Fruit fly (Drosophila melanogaster) whole organism, adult: ENCODE results near the gene CG12499.
A peak's percentile ranks its signal among the peaks of the same experiment; 100 is the strongest.

Experiments
- CG11617 ChIP-seq: fragments of 200-800 bp; sonication (Bioruptor generic); optimal IDR thresholded peaks from 2 replicates; lab custom pipeline; 2017; ENCODE audit warnings: mild to moderate bottlenecking, missing biosample characterization, missing genetic modification reagents, missing genetic modification characterization
- CG12768 ChIP-seq: fragments of 200-800 bp; sonication (Bioruptor generic); optimal IDR thresholded peaks from 2 replicates; lab custom pipeline; 2017; ENCODE audit warnings: missing biosample characterization, missing genetic modification characterization, mild to moderate bottlenecking, moderate library complexity, missing genetic modification reagents
- CG14711 ChIP-seq: fragments of 200-800 bp; sonication (Bioruptor generic); optimal IDR thresholded peaks from 2 replicates; lab custom pipeline; 2018; ENCODE audit warnings: missing biosample characterization, mild to moderate bottlenecking, missing genetic modification characterization, moderate library complexity
- CG1620 ChIP-seq: fragments of 200-800 bp; sonication (Bioruptor generic); optimal IDR thresholded peaks from 2 replicates; lab custom pipeline; 2016; ENCODE audit warnings: missing biosample characterization, missing genetic modification characterization
- CG33017 ChIP-seq: fragments of 200-800 bp; sonication (Bioruptor generic); optimal IDR thresholded peaks from 2 replicates; lab custom pipeline; 2018; ENCODE audit warnings: missing biosample characterization, mild to moderate bottlenecking, missing genetic modification characterization, moderate library complexity
- CG5204 ChIP-seq: fragments of 200-800 bp; sonication (Bioruptor generic); optimal IDR thresholded peaks from 2 replicates; lab custom pipeline; 2016; ENCODE audit warnings: missing biosample characterization, missing genetic modification characterization
- CG7045 ChIP-seq: fragments of 200-800 bp; sonication (Bioruptor generic); optimal IDR thresholded peaks from 2 replicates; lab custom pipeline; 2017; ENCODE audit warnings: missing biosample characterization, mild to moderate bottlenecking, missing genetic modification characterization
- CG7101 ChIP-seq: fragments of 200-800 bp; sonication (Bioruptor generic); optimal IDR thresholded peaks from 2 replicates; lab custom pipeline; 2018; ENCODE audit warnings: missing biosample characterization, mild to moderate bottlenecking, missing genetic modification characterization, moderate library complexity
- Clk ChIP-seq: fragments of 200-800 bp; sonication (Bioruptor generic); optimal IDR thresholded peaks from 2 replicates; lab custom pipeline; 2017; ENCODE audit warnings: missing biosample characterization, missing genetic modification characterization
- Crg-1 ChIP-seq: fragments of 200-800 bp; sonication (Bioruptor generic); optimal IDR thresholded peaks from 2 replicates; lab custom pipeline; 2016; ENCODE audit warnings: missing biosample characterization, missing genetic modification characterization
- Hr96 ChIP-seq: fragments of 200-800 bp; sonication (Bioruptor generic); optimal IDR thresholded peaks from 2 replicates; lab custom pipeline; 2016; ENCODE audit warnings: missing biosample characterization, missing genetic modification characterization
- Mnt ChIP-seq: fragments of 200-800 bp; sonication (Bioruptor generic); optimal IDR thresholded peaks from 2 replicates; lab custom pipeline; 2016; ENCODE audit warnings: missing biosample characterization, mild to moderate bottlenecking, missing genetic modification characterization
- bab1 ChIP-seq: fragments of 200-800 bp; sonication (Bioruptor generic); optimal IDR thresholded peaks from 3 replicates; lab custom pipeline; 2019; ENCODE audit warnings: missing biosample characterization, mild to moderate bottlenecking, missing genetic modification characterization, moderate library complexity
- cic ChIP-seq: fragments of 200-800 bp; sonication (Bioruptor generic); optimal IDR thresholded peaks from 2 replicates; lab custom pipeline; 2017; ENCODE audit warnings: missing biosample characterization, mild to moderate bottlenecking, missing genetic modification characterization, moderate library complexity
- cnc ChIP-seq, 2 experiments: fragments of >200 bp; optimal IDR thresholded peaks; 2 replicates each; lab custom pipeline; 2017
- kay ChIP-seq: fragments of 200-800 bp; sonication (Bioruptor generic); peaks from one replicate; lab custom pipeline; 2016; ENCODE audit warnings: missing biosample characterization, missing genetic modification characterization, borderline replicate concordance
- ovo ChIP-seq: fragments of 200-800 bp; sonication (Bioruptor generic); optimal IDR thresholded peaks from 2 replicates; lab custom pipeline; 2016; ENCODE audit warnings: missing biosample characterization, missing genetic modification characterization
- pad ChIP-seq: fragments of 200-800 bp; sonication (Bioruptor generic); optimal IDR thresholded peaks from 3 replicates; lab custom pipeline; 2017; ENCODE audit warnings: missing biosample characterization, missing genetic modification characterization, mild to moderate bottlenecking, moderate library complexity, missing genetic modification reagents
- tj ChIP-seq: fragments of 200-800 bp; sonication (Bioruptor generic); optimal IDR thresholded peaks from 3 replicates; lab custom pipeline; 2017; ENCODE audit warnings: missing biosample characterization, mild to moderate bottlenecking, missing genetic modification characterization, moderate library complexity
- toe ChIP-seq: fragments of 200-800 bp; sonication (Bioruptor generic); optimal IDR thresholded peaks from 2 replicates; lab custom pipeline; 2016; ENCODE audit warnings: missing biosample characterization, missing genetic modification characterization

The CG12499 gene

dm6 chr3R:22420911-22421310, 25.5 kb downstream of the CG12499 start, which contains the start of the genes Nop56 and mats:
Nop56 (minus strand) TSS chr3R:22421068.
mats (plus strand) TSS chr3R:22421161.
- no peak for TF ChIP-seq cnc (optimal IDR thresholded peaks at IDR 0.05; lab: Kevin White, UChicago)
- peak; percentile 45 for TF ChIP-seq CG7101
- no peak for TF ChIP-seq ovo (GFP tag; lab: Kevin White, UChicago)
- no peak for TF ChIP-seq CG5204
- peak; percentile 100 for TF ChIP-seq Mnt (GFP tag; lab: Kevin White, UChicago)
- no peak for TF ChIP-seq tj (GFP tag; lab: Kevin White, UChicago)
- peak; percentile 27 for TF ChIP-seq cic (GFP tag; lab: Kevin White, UChicago)
- no peak for TF ChIP-seq toe (GFP tag; lab: Kevin White, UChicago)
- no peak for TF ChIP-seq CG12768 (GFP tag; lab: Kevin White, UChicago)
- no peak for TF ChIP-seq CG33017 (tag; lab: Kevin White, UChicago)
- no peak for TF ChIP-seq Clk (GFP tag; lab: Kevin White, UChicago)
- TF ChIP-seq bab1 = peak; percentile 67
- no peak for TF ChIP-seq CG7045 (GFP tag; lab: Kevin White, UChicago)
- peak; percentile 88 for TF ChIP-seq kay (GFP tag; lab: Kevin White, UChicago)
- TF ChIP-seq Hr96 = no peak
- peak; percentile 27 for TF ChIP-seq pad (GFP tag; lab: Kevin White, UChicago)
- peak; percentile 6 for TF ChIP-seq CG11617 (GFP tag; lab: Kevin White, UChicago)
- peak; percentile 19 for TF ChIP-seq CG14711 (tag; lab: Kevin White, UChicago)
- no peak for TF ChIP-seq Crg-1 (GFP tag; lab: Kevin White, UChicago)
- no peak for TF ChIP-seq CG1620 (GFP tag; lab: Kevin White, UChicago)

dm6 chr3R:22411879-22412587, 34.4 kb downstream of the CG12499 start:
- no peak for TF ChIP-seq CG7101
- TF ChIP-seq Hr96 = peak; percentile 12
- peak; percentile 20 for TF ChIP-seq Mnt (GFP tag; lab: Kevin White, UChicago)
- TF ChIP-seq CG11617 (GFP tag; lab: Kevin White, UChicago) = no peak
- no peak for TF ChIP-seq tj (GFP tag; lab: Kevin White, UChicago)
- TF ChIP-seq cic (GFP tag; lab: Kevin White, UChicago) = peak; percentile 55
- peak; percentile 7 for TF ChIP-seq CG12768 (GFP tag; lab: Kevin White, UChicago)
- peak; percentile 14 for TF ChIP-seq kay (GFP tag; lab: Kevin White, UChicago)
- no peak for TF ChIP-seq toe (GFP tag; lab: Kevin White, UChicago)

dm6 chr3R:22410537-22411360, 35.6 kb downstream of the CG12499 start, which contains the start of the genes CG13850 and lqfR:
CG13850 (minus strand) TSS chr3R:22410915.
lqfR (plus strand) TSS chr3R:22411301.
- TF ChIP-seq CG1620 (GFP tag; lab: Kevin White, UChicago) (peak; percentile 88), toe (GFP tag; lab: Kevin White, UChicago) (peak; percentile 92), Hr96 (peak; percentile 84), CG11617 (GFP tag; lab: Kevin White, UChicago) (peak; percentile 84), ovo (GFP tag; lab: Kevin White, UChicago) (peak; percentile 80), bab1 (peak; percentile 25), CG7045 (GFP tag; lab: Kevin White, UChicago) (peak; percentile 69), kay (GFP tag; lab: Kevin White, UChicago) (peak; percentile 95), tj (GFP tag; lab: Kevin White, UChicago) (peak; percentile 57), CG14711 (tag; lab: Kevin White, UChicago) (peak; percentile 65), pad (GFP tag; lab: Kevin White, UChicago) (peak; percentile 87), CG7101 (peak; percentile 81), cic (GFP tag; lab: Kevin White, UChicago) (peak; percentile 49), cnc (optimal IDR thresholded peaks at IDR 0.05; lab: Kevin White, UChicago) (no peak), CG12768 (GFP tag; lab: Kevin White, UChicago) (peak; percentile 88), CG5204 (peak; percentile 85), CG33017 (tag; lab: Kevin White, UChicago) (peak; percentile 61), Clk (GFP tag; lab: Kevin White, UChicago) (peak; percentile 73), Crg-1 (GFP tag; lab: Kevin White, UChicago) (peak; percentile 89), Mnt (GFP tag; lab: Kevin White, UChicago) (peak; percentile 77)

- TF ChIP-seq CG1620 (GFP tag; lab: Kevin White, UChicago) = no peak
- no peak for TF ChIP-seq cnc (optimal IDR thresholded peaks at IDR 0.05; lab: Kevin White, UChicago)
- TF ChIP-seq CG7101 = no peak
- TF ChIP-seq bab1 = no peak
- TF ChIP-seq Hr96 = no peak
- TF ChIP-seq Mnt (GFP tag; lab: Kevin White, UChicago) = no peak
- TF ChIP-seq CG11617 (GFP tag; lab: Kevin White, UChicago) = no peak
- no peak for TF ChIP-seq CG5204
- TF ChIP-seq kay (GFP tag; lab: Kevin White, UChicago) = no peak
- TF ChIP-seq toe (GFP tag; lab: Kevin White, UChicago) = no peak
Measured at dm6 chr3R:22405639-22406038, 40.7 kb downstream of the CG12499 start, which contains the start of gene CG13855. CG13855 (plus strand) TSS chr3R:22405939.

- TF ChIP-seq Crg-1 (GFP tag; lab: Kevin White, UChicago) = no peak
Measured at dm6 chr3R:22402355-22402754, 44.0 kb downstream of the CG12499 start, which contains the start of gene CG13856. CG13856 (plus strand) TSS chr3R:22402655.
